Worm (Caenorhabditis elegans): ENCODE results near the gene mtm-6.

Gene mtm-6

ce11 chrIII:13340504-13341274 is 6.2 kb upstream of the mtm-6 start (continued):
- TF ChIP-seq hmg-1.2 (GFP tag; IDR thresholded peaks at IDR 0.05): peak; percentile 35; the same call in 1 of the 2 replicates
- TF ChIP-seq athp-1 (tag; optimal IDR thresholded peaks at IDR 0.05): no peak
- no peak for TF ChIP-seq mel-28 (tag; optimal IDR thresholded peaks at IDR 0.05; ENCODE audit: borderline replicate concordance)
- TF ChIP-seq ztf-25 (GFP tag; IDR thresholded peaks at IDR 0.05): no peak
- TF ChIP-seq mcd-1 (GFP tag; IDR thresholded peaks at IDR 0.05): peak; percentile 51
- TF ChIP-seq F55B11.4 (tag; optimal IDR thresholded peaks at IDR 0.05; ENCODE audit: borderline replicate concordance, insufficient read depth): no peak
- no peak for TF ChIP-seq B0019.2 (GFP tag; conservative IDR thresholded peaks at IDR 0.05)
- TF ChIP-seq lin-35 (GFP tag; optimal IDR thresholded peaks at IDR 0.05): peak in 1 of 3 experiments; percentile 21
- no peak for TF ChIP-seq Y53G8AR.9 (GFP tag; conservative IDR thresholded peaks at IDR 0.05)
- no peak for TF ChIP-seq ztf-28 (GFP tag; IDR thresholded peaks at IDR 0.05)
- no peak for TF ChIP-seq C17E4.6 (GFP tag; IDR thresholded peaks at IDR 0.05)
- TF ChIP-seq ceh-58 (GFP tag; IDR thresholded peaks at IDR 0.05): no peak
- TF ChIP-seq F22D6.2 (tag; optimal IDR thresholded peaks at IDR 0.05): no peak
- peak; percentile 41 for TF ChIP-seq xnd-1 (tag; optimal IDR thresholded peaks at IDR 0.05)
- TF ChIP-seq him-1 (tag; optimal IDR thresholded peaks at IDR 0.05): peak; percentile 62

- TF ChIP-seq cebp-1 (GFP tag; IDR thresholded peaks at IDR 0.05) (no peak), cebp-1 (tag; optimal IDR thresholded peaks at IDR 0.05) (peak; percentile 79), repo-1 (tag; optimal IDR thresholded peaks at IDR 0.05) (no peak), lag-1 (GFP tag; IDR thresholded peaks at IDR 0.05) (no peak), egl-44 (GFP tag; IDR thresholded peaks at IDR 0.05) (no peak), lin-35 (GFP tag; optimal IDR thresholded peaks at IDR 0.05) (no peak), ztf-18 (tag; optimal IDR thresholded peaks at IDR 0.05) (peak; percentile 89), ceh-58 (GFP tag; IDR thresholded peaks at IDR 0.05) (no peak), lin-54 (GFP tag; optimal IDR thresholded peaks at IDR 0.05) (no peak), snpc-1.1 (tag; optimal IDR thresholded peaks at IDR 0.05; ENCODE audit: insufficient read depth) (no peak)
Observed at ce11 chrIII:13341275-13341626, 5.6 kb upstream of the mtm-6 start, which contains the start of gene nud-1. nud-1 (plus strand) TSS chrIII:13341527.

- TF ChIP-seq F57A8.1 (GFP tag; optimal IDR thresholded peaks at IDR 0.05): no peak
- TF ChIP-seq nhr-27 (tag; optimal IDR thresholded peaks at IDR 0.05): no peak
- TF ChIP-seq mxl-1 (tag; optimal IDR thresholded peaks at IDR 0.05): no peak
- no peak for TF ChIP-seq egl-18 (GFP tag; IDR thresholded peaks at IDR 0.05)
- no peak for TF ChIP-seq ztf-6 (GFP tag; IDR thresholded peaks at IDR 0.05)
- no peak for TF ChIP-seq T26A5.8 (tag; optimal IDR thresholded peaks at IDR 0.05)
- TF ChIP-seq mes-4 (tag; optimal IDR thresholded peaks at IDR 0.05): no peak
- TF ChIP-seq xnd-1 (tag; optimal IDR thresholded peaks at IDR 0.05): no peak
- no peak for TF ChIP-seq hmg-20 (GFP tag; IDR thresholded peaks at IDR 0.05)
- TF ChIP-seq sea-2 (GFP tag; IDR thresholded peaks at IDR 0.05): no peak
- no peak for TF ChIP-seq madf-6 (GFP tag; IDR thresholded peaks at IDR 0.05)
Observed at ce11 chrIII:13342079-13342734, 4.7 kb upstream of the mtm-6 start, which contains the start of gene dro-1. dro-1 (plus strand) TSS chrIII:13342684.

ce11 chrIII:13343117-13343516 is 3.8 kb upstream of the mtm-6 start, which contains the start of gene ife-1:
ife-1 (plus strand) TSS chrIII:13343417.
- no peak for TF ChIP-seq ceh-79 (tag; optimal IDR thresholded peaks at IDR 0.05)
- TF ChIP-seq egl-44 (GFP tag; IDR thresholded peaks at IDR 0.05): no peak
- TF ChIP-seq T07F8.4 (tag; optimal IDR thresholded peaks at IDR 0.05): no peak
- no peak for TF ChIP-seq F55B11.4 (tag; optimal IDR thresholded peaks at IDR 0.05; ENCODE audit: borderline replicate concordance, insufficient read depth)
- TF ChIP-seq ceh-58 (GFP tag; IDR thresholded peaks at IDR 0.05): no peak
- no peak for TF ChIP-seq lin-26 (GFP tag; IDR thresholded peaks at IDR 0.05)
- no peak for TF ChIP-seq Y56A3A.18 (GFP tag; IDR thresholded peaks at IDR 0.05)
- TF ChIP-seq F57C9.4 (tag; optimal IDR thresholded peaks at IDR 0.05): no peak
- no peak for TF ChIP-seq D2030.7 (GFP tag; IDR thresholded peaks at IDR 0.05)
- TF ChIP-seq pha-4 (tag; optimal IDR thresholded peaks at IDR 0.05): no peak
